Worm (Caenorhabditis elegans) whole organism, L1 larva: ENCODE data around the gene pap-1.

Source experiments
- alr-1 ChIP-seq: fragments of 200-800 bp; sonication (Bioruptor generic); optimal IDR thresholded peaks from 2 replicates; lab custom pipeline; 2018; ENCODE audit warnings: borderline replicate concordance, mild to moderate bottlenecking, missing genetic modification characterization, missing compliant biosample characterization
- ama-1 ChIP-seq: fragments of 150-350 bp; optimal IDR thresholded peaks from 2 replicates; lab custom pipeline; 2014
- ceh-8 ChIP-seq: fragments of 200-800 bp; sonication (Bioruptor generic); optimal IDR thresholded peaks from 2 replicates; lab custom pipeline; 2018; ENCODE audit warnings: mild to moderate bottlenecking, missing genetic modification characterization, moderate library complexity, missing compliant biosample characterization
- efl-1 ChIP-seq, 4 experiments: fragments of 150-350 bp; optimal IDR thresholded peaks in 3 of 4; peaks in 1 of 4; 1 replicate in 1 of 4; 2 replicates in 3 of 4; lab custom pipeline; 2014; ENCODE audit warnings: missing biosample characterization in 2 of 4, missing genetic modification characterization in 2 of 4, missing genetic modification reagents in 2 of 4
- egl-27 ChIP-seq, 2 experiments: fragments of 150-350 bp in 1 of 2; sonication (generic microtip); optimal IDR thresholded peaks; 3 replicates each; lab custom pipeline; 2017 to 2018; ENCODE audit warnings: missing biosample characterization in 2 of 2, missing genetic modification characterization in 2 of 2, missing genetic modification reagents in 2 of 2
- elt-2 ChIP-seq: sonication (generic microtip); optimal IDR thresholded peaks from 2 replicates; lab custom pipeline; 2016; ENCODE audit warnings: missing genetic modification characterization, mild to moderate bottlenecking, inconsistent platforms, missing compliant biosample characterization, missing genetic modification reagents
- fkh-4 ChIP-seq: sonication (generic microtip); optimal IDR thresholded peaks from 2 replicates; lab custom pipeline; 2016; ENCODE audit warnings: missing compliant biosample characterization, missing genetic modification characterization, borderline replicate concordance
- fkh-8 ChIP-seq: sonication (generic microtip); optimal IDR thresholded peaks from 2 replicates; lab custom pipeline; 2016; ENCODE audit warnings: mild to moderate bottlenecking, missing genetic modification characterization, missing compliant biosample characterization
- fos-1 ChIP-seq: fragments of 150-350 bp; optimal IDR thresholded peaks from 2 replicates; lab custom pipeline; 2014; ENCODE audit warnings: missing biosample characterization, missing genetic modification characterization
- isw-1 ChIP-seq: fragments of 200-800 bp; sonication (Bioruptor generic); IDR thresholded peaks from 2 replicates; pipeline ENCODE4 v1.3.6; 2022; ENCODE audit warnings: missing genetic modification characterization, missing compliant biosample characterization
- lin-14 ChIP-seq: fragments of 200-800 bp; sonication (Bioruptor generic); optimal IDR thresholded peaks from 2 replicates; lab custom pipeline; 2018; ENCODE audit warnings: mild to moderate bottlenecking, missing genetic modification characterization, moderate library complexity, missing compliant biosample characterization
- lin-35 ChIP-seq, 2 experiments: fragments of 150-350 bp; optimal IDR thresholded peaks; 2 replicates each; lab custom pipeline; 2014; ENCODE audit warnings: missing biosample characterization in 2 of 2, missing genetic modification characterization in 2 of 2, missing genetic modification reagents in 2 of 2
- lir-3 ChIP-seq: sonication (generic microtip); optimal IDR thresholded peaks from 2 replicates; lab custom pipeline; 2016; ENCODE audit warnings: mild to moderate bottlenecking, missing genetic modification characterization, moderate library complexity, missing compliant biosample characterization; ENCODE audit not compliant: poor library complexity
- mdl-1 ChIP-seq, 2 experiments: fragments of 150-350 bp; optimal IDR thresholded peaks; 2 replicates each; lab custom pipeline; 2014 to 2017; ENCODE audit warnings: missing biosample characterization in 2 of 2, missing genetic modification characterization in 2 of 2, inconsistent platforms in 1 of 2
- nhr-20 ChIP-seq: sonication (generic microtip); optimal IDR thresholded peaks from 2 replicates; lab custom pipeline; 2016; ENCODE audit warnings: mild to moderate bottlenecking, missing genetic modification characterization, missing compliant biosample characterization
- nhr-28 ChIP-seq: fragments of 150-350 bp; optimal IDR thresholded peaks from 2 replicates; lab custom pipeline; 2014; ENCODE audit warnings: missing biosample characterization, missing genetic modification characterization
- nhr-76 ChIP-seq: sonication (generic microtip); optimal IDR thresholded peaks from 2 replicates; lab custom pipeline; 2017; ENCODE audit warnings: missing biosample characterization, missing genetic modification characterization
- pag-3 ChIP-seq: sonication (generic microtip); optimal IDR thresholded peaks from 2 replicates; lab custom pipeline; 2017; ENCODE audit warnings: missing genetic modification characterization, mild to moderate bottlenecking, missing compliant biosample characterization, antibody characterized with exemption, borderline replicate concordance; ENCODE audit not compliant: insufficient read depth
- rnt-1 ChIP-seq: sonication (generic microtip); optimal IDR thresholded peaks from 2 replicates; lab custom pipeline; 2016; ENCODE audit warnings: mild to moderate bottlenecking, missing genetic modification characterization, moderate library complexity, missing compliant biosample characterization
- snpc-4 ChIP-seq: fragments of 150-350 bp; optimal IDR thresholded peaks from 2 replicates; lab custom pipeline; 2014; ENCODE audit warnings: missing biosample characterization, missing genetic modification characterization
- tlp-1 ChIP-seq: fragments of 150-350 bp; optimal IDR thresholded peaks from 2 replicates; lab custom pipeline; 2014; ENCODE audit warnings: missing biosample characterization, missing genetic modification characterization
- unc-62 ChIP-seq: fragments of 150-350 bp; optimal IDR thresholded peaks from 2 replicates; lab custom pipeline; 2014; ENCODE audit warnings: missing biosample characterization, missing genetic modification reagents, missing genetic modification characterization
- zag-1 ChIP-seq: fragments of 150-350 bp; optimal IDR thresholded peaks from 2 replicates; lab custom pipeline; 2014; ENCODE audit warnings: missing biosample characterization, missing genetic modification characterization
- ztf-11 ChIP-seq, 2 experiments: sonication (generic microtip); optimal IDR thresholded peaks; 2 replicates each; lab custom pipeline; 2016 to 2017; ENCODE audit warnings: missing genetic modification characterization in 2 of 2, missing biosample characterization in 1 of 2, missing compliant biosample characterization in 1 of 2

The pap-1 gene

DNA sequence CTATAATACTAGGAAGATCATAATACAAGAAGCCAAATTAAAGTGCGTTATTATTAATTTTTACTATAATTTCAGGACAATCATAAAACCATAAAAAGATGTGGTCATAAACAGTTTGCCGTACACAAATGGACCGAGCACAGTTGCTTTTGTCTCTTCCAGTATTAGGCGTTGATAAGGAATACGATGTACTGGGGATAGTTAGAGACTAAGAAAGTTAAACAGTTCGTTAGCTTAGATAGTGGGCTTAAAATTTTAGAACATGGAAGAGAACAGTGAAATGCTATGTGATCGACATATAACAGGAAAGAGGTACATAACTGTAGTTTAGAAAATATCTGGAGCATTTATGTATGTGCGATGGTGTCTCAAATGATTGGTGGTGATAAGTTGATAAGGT, 43.6 kb downstream of the pap-1 start:
- TF ChIP-seq fkh-8 (tag; lab: Kevin White, UChicago) (no peak), nhr-28 (tag; lab: Kevin White, UChicago) (no peak), ceh-8 (GFP tag; lab: Kevin White, UChicago) (no peak), egl-27 (tag; optimal IDR thresholded peaks at IDR 0.05; lab: Kevin White, UChicago) (no peak), ama-1 (lab: Kevin White, UChicago) (no peak), elt-2 (tag; lab: Kevin White, UChicago) (peak; percentile 45), fkh-4 (tag; lab: Kevin White, UChicago) (no peak)

DNA sequence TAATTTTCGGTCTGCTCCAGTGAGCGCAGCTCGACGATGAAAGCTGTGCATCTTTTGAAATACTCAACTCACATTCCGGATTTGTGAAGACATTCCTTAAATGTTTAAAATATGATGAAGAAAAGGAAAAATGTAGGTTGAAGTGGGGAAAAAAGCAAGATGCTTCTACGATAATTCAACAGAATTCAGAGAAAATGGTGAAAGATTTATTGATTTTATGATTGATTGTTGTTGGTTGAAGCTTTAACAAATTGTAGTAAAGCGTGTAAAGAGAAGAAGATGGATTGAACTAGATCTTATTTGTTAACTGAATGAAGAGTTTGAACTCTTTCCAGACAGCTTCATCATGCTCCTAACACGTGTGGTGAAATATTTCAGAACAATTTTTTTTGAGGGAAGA, 48.2 kb downstream of the pap-1 start, which contains the start of gene ncx-5:
ncx-5 (minus strand) TSS at position 101 of the 400 bp plus-strand sequence.
- TF ChIP-seq nhr-76 (tag; lab: Kevin White, UChicago), result no peak
- no peak for TF ChIP-seq zag-1 (tag; lab: Kevin White, UChicago)
- TF ChIP-seq lir-3, result no peak
- no peak for TF ChIP-seq ztf-11 (tag; optimal IDR thresholded peaks at IDR 0.05; lab: Kevin White, UChicago)
- no peak for TF ChIP-seq rnt-1 (tag; lab: Kevin White, UChicago)
- TF ChIP-seq, all 84 proteins: peak for 0

DNA sequence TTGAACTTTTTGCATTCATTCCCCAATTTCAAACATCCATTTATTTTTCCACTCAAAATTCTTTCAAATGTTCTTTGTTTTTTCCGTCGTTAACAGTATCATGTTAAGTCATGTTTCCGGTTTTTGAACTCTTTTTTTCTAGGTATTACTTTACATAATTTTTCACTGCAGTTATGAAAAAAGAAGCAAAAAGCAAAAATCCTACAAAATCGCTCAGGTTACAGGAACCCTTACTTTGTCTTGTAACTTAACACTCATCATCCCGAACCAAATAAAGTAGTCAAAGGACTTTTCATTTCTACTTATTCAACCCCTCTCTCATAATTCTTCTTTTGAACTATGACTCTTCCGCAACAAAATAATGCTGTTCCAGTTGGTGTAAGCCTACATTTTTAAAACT, 49.7 kb downstream of the pap-1 start, which contains the start of gene aqp-5:
aqp-5 (plus strand) TSS at position 301 of the 400 bp plus-strand sequence.
- TF ChIP-seq isw-1 (GFP tag; lab: Robert Waterston, UW) (no peak), fos-1 (tag; lab: Kevin White, UChicago) (no peak), lin-14 (GFP tag; lab: Kevin White, UChicago) (no peak), unc-62 (GFP tag; lab: Kevin White, UChicago) (no peak), pag-3 (no peak), mdl-1 (tag; optimal IDR thresholded peaks at IDR 0.05; lab: Kevin White, UChicago) (no peak), efl-1 (optimal IDR thresholded peaks at IDR 0.05; lab: Kevin White, UChicago) (no peak), efl-1 (GFP tag; optimal IDR thresholded peaks at IDR 0.05 in 1 of 2; lab: Kevin White, UChicago) (no peak), tlp-1 (tag; lab: Kevin White, UChicago) (no peak), nhr-20 (tag; lab: Kevin White, UChicago) (no peak), snpc-4 (tag; lab: Kevin White, UChicago) (no peak)

DNA sequence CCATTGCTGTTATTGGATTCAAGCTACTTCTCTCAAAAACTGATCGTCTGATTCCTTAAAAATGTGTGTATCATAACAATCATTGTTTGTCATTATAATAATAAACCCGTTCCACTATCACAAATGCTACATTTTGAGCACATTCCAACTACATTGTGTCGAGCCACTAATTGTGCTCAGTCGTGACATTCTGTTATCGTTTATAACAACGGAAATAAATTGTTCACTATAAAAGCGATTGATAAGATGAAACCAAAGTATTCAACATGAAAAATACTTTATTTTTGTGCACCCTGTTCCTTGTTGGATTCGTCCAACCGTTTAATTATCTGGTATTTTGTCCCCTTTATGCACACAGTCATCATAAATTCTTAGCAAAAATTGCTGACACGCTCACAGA, 51.4 kb downstream of the pap-1 start, which contains the start of gene ugt-33:
ugt-33 (plus strand) TSS at position 260 of the 400 bp plus-strand sequence.
- TF ChIP-seq lin-35 (GFP tag; optimal IDR thresholded peaks at IDR 0.05; lab: Kevin White, UChicago) (peak in 1 of 2 experiments; percentile 24), elt-2 (tag; lab: Kevin White, UChicago) (peak; percentile 57), alr-1 (no peak), nhr-76 (tag; lab: Kevin White, UChicago) (no peak), efl-1 (optimal IDR thresholded peaks at IDR 0.05; lab: Kevin White, UChicago) (no peak), efl-1 (GFP tag; optimal IDR thresholded peaks at IDR 0.05 in 1 of 2; lab: Kevin White, UChicago) (no peak)
